Worm (Caenorhabditis elegans) whole organism, L4/young adult: Measurements from ENCODE around the gene C05C10.8.

Experiments used
- W03F9.2 ChIP-seq: fragments of 150-350 bp; optimal IDR thresholded peaks from 2 replicates; lab custom pipeline; 2014; ENCODE audit warnings: missing biosample characterization, missing genetic modification characterization
- dao-5 ChIP-seq: sonication (generic microtip); optimal IDR thresholded peaks from 2 replicates; lab custom pipeline; 2016; ENCODE audit warnings: missing genotype, missing genetic modification characterization, moderate library complexity, missing compliant biosample characterization

ce11 chrII:9886216-9886615 is 31.6 kb downstream of the C05C10.8 start, which contains the start of gene algn-8:
- no peak for TF ChIP-seq dao-5 (tag; lab: Kevin White, UChicago)
- TF ChIP-seq W03F9.2 (tag; lab: Kevin White, UChicago): no peak
